Worm (Caenorhabditis elegans): ENCODE data around the gene srh-19.
A peak's percentile ranks its signal among the peaks of the same experiment; 100 is the strongest.

Gene srh-19

ce11 chrX:1445696-1446095 lies 32.8 kb downstream of the srh-19 start:
- TF ChIP-seq nhr-23 (tag; optimal IDR thresholded peaks at IDR 0.05) (peak; percentile 33), skn-1 (tag; optimal IDR thresholded peaks at IDR 0.05) (no peak), ceh-9 (tag; optimal IDR thresholded peaks at IDR 0.05) (no peak), nhr-25 (tag; optimal IDR thresholded peaks at IDR 0.05) (peak; percentile 11), nfya-1 (tag; optimal IDR thresholded peaks at IDR 0.05; ENCODE audit: insufficient read depth) (no peak), nhr-28 (tag; optimal IDR thresholded peaks at IDR 0.05) (no peak), lsy-12 (tag; optimal IDR thresholded peaks at IDR 0.05) (peak; percentile 34), nhr-43 (tag; optimal IDR thresholded peaks at IDR 0.05; ENCODE audit: poor library complexity, severe bottlenecking) (peak; percentile 16), pha-4 (tag; optimal IDR thresholded peaks at IDR 0.05) (no peak), ama-1 (optimal IDR thresholded peaks at IDR 0.05) (peak; percentile 89), elt-2 (tag; optimal IDR thresholded peaks at IDR 0.05) (peak; percentile 33)

- TF ChIP-seq fkh-2 (tag; optimal IDR thresholded peaks at IDR 0.05): no peak
- TF ChIP-seq ztf-4 (tag; optimal IDR thresholded peaks at IDR 0.05): no peak
- TF ChIP-seq tbx-2 (tag; optimal IDR thresholded peaks at IDR 0.05): peak; percentile 87
- no peak for TF ChIP-seq unc-39 (tag; optimal IDR thresholded peaks at IDR 0.05)
- TF ChIP-seq fkh-10 (GFP tag; optimal IDR thresholded peaks at IDR 0.05): peak; percentile 88
- TF ChIP-seq R02D3.7 (tag; optimal IDR thresholded peaks at IDR 0.05): peak; percentile 78
- peak; percentile 86 for TF ChIP-seq nhr-43 (tag; optimal IDR thresholded peaks at IDR 0.05; ENCODE audit: poor library complexity, severe bottlenecking)
- no peak for TF ChIP-seq zag-1 (tag; optimal IDR thresholded peaks at IDR 0.05)
- peak; percentile 91 for TF ChIP-seq skn-1 (tag; optimal IDR thresholded peaks at IDR 0.05)
- peak; percentile 97 for TF ChIP-seq lin-39 (tag; optimal IDR thresholded peaks at IDR 0.05)
- TF ChIP-seq nfya-1 (tag; optimal IDR thresholded peaks at IDR 0.05; ENCODE audit: insufficient read depth): peak; percentile 97
- peak; percentile 96 for TF ChIP-seq pha-4 (tag; optimal IDR thresholded peaks at IDR 0.05)
- TF ChIP-seq ZK546.5 (tag; optimal IDR thresholded peaks at IDR 0.05): peak; percentile 14
- no peak for TF ChIP-seq nhr-67 (tag; optimal IDR thresholded peaks at IDR 0.05)
- no peak for TF ChIP-seq nhr-237 (tag; optimal IDR thresholded peaks at IDR 0.05)
- TF ChIP-seq egl-5 (tag; optimal IDR thresholded peaks at IDR 0.05): peak; percentile 79
- TF ChIP-seq daf-12 (tag; optimal IDR thresholded peaks at IDR 0.05): no peak
- TF ChIP-seq sea-2 (GFP tag; optimal IDR thresholded peaks at IDR 0.05): peak; percentile 78
- TF ChIP-seq elt-2 (tag; optimal IDR thresholded peaks at IDR 0.05): peak; percentile 82
- peak; percentile 99 for TF ChIP-seq hmg-11 (tag; optimal IDR thresholded peaks at IDR 0.05)
- TF ChIP-seq ceh-16 (tag; optimal IDR thresholded peaks at IDR 0.05): no peak
- TF ChIP-seq lin-15B (tag; optimal IDR thresholded peaks at IDR 0.05): peak; percentile 87
- no peak for TF ChIP-seq ceh-9 (tag; optimal IDR thresholded peaks at IDR 0.05)
- peak; percentile 93 for TF ChIP-seq nhr-25 (tag; optimal IDR thresholded peaks at IDR 0.05)
- no peak for TF ChIP-seq eor-1 (tag; optimal IDR thresholded peaks at IDR 0.05)
- peak; percentile 89 for TF ChIP-seq egl-27 (tag; optimal IDR thresholded peaks at IDR 0.05)
- TF ChIP-seq nhr-11 (tag; optimal IDR thresholded peaks at IDR 0.05): peak; percentile 71
- peak; percentile 61 for TF ChIP-seq elt-1 (tag; optimal IDR thresholded peaks at IDR 0.05)
- peak; percentile 93 for TF ChIP-seq nhr-23 (tag; optimal IDR thresholded peaks at IDR 0.05)
- TF ChIP-seq ceh-82 (tag; optimal IDR thresholded peaks at IDR 0.05): peak; percentile 76
- peak; percentile 17 for TF ChIP-seq mml-1 (tag; optimal IDR thresholded peaks at IDR 0.05)
- TF ChIP-seq nhr-28 (tag; optimal IDR thresholded peaks at IDR 0.05): no peak
- TF ChIP-seq fos-1 (tag; optimal IDR thresholded peaks at IDR 0.05): peak; percentile 73
- TF ChIP-seq nhr-76 (tag; optimal IDR thresholded peaks at IDR 0.05): no peak
- no peak for TF ChIP-seq ztf-11 (tag; optimal IDR thresholded peaks at IDR 0.05)
- no peak for TF ChIP-seq nhr-12 (tag; optimal IDR thresholded peaks at IDR 0.05)
- TF ChIP-seq aly-2 (tag; optimal IDR thresholded peaks at IDR 0.05): no peak
- peak; percentile 90 for TF ChIP-seq unc-62 (GFP tag; optimal IDR thresholded peaks at IDR 0.05)
- TF ChIP-seq snpc-4 (tag; optimal IDR thresholded peaks at IDR 0.05): peak; percentile 82
- peak; percentile 81 for TF ChIP-seq pqm-1 (tag; optimal IDR thresholded peaks at IDR 0.05)
- peak; percentile 95 for TF ChIP-seq ceh-28 (tag; optimal IDR thresholded peaks at IDR 0.05)
- peak; percentile 62 for TF ChIP-seq ama-1 (optimal IDR thresholded peaks at IDR 0.05)
- peak; percentile 83 for TF ChIP-seq lsy-12 (tag; optimal IDR thresholded peaks at IDR 0.05)
- TF ChIP-seq jun-1 (tag; optimal IDR thresholded peaks at IDR 0.05): peak; percentile 98
- TF ChIP-seq mdl-1 (tag; optimal IDR thresholded peaks at IDR 0.05): peak; percentile 91
- TF ChIP-seq nhr-77 (tag; optimal IDR thresholded peaks at IDR 0.05): peak; percentile 77
- peak in 1 of 3 experiments; percentile 20 for TF ChIP-seq elt-3 (tag; optimal IDR thresholded peaks at IDR 0.05)
These were observed 33.7 kb downstream of the srh-19 start, which contains the start of gene zfp-3 for ce11 chrX:1446593-1447141. zfp-3 (minus strand) TSS chrX:1446643.

Measured in whole organism, L3 larva.